Worm (Caenorhabditis elegans) whole organism, mixed stage, embryonic: Measurements from ENCODE around the gene F54F7.14.

Source experiments
- ceh-43 ChIP-seq: fragments of 200-800 bp; sonication (Bioruptor generic); optimal IDR thresholded peaks from 2 replicates; lab custom pipeline; 2018; ENCODE audit warnings: mild to moderate bottlenecking, missing genetic modification characterization, moderate library complexity, missing compliant biosample characterization
- elt-1 ChIP-seq: sonication (generic microtip); optimal IDR thresholded peaks from 2 replicates; lab custom pipeline; 2017; ENCODE audit warnings: missing genetic modification characterization, mild to moderate bottlenecking, missing compliant biosample characterization, antibody characterized with exemption, moderate library complexity, borderline replicate concordance; ENCODE audit not compliant: insufficient read depth
- elt-3 ChIP-seq: fragments of 150-350 bp; optimal IDR thresholded peaks from 2 replicates; lab custom pipeline; 2014; ENCODE audit warnings: missing biosample characterization, missing genetic modification characterization
- mep-1 ChIP-seq: fragments of 150-350 bp; optimal IDR thresholded peaks from 2 replicates; lab custom pipeline; 2017; ENCODE audit warnings: missing biosample characterization, missing genetic modification reagents, missing genetic modification characterization, inconsistent platforms
- pha-4 ChIP-seq: fragments of 150-350 bp; optimal IDR thresholded peaks from 2 replicates; lab custom pipeline; 2018; ENCODE audit warnings: missing biosample characterization, missing genetic modification reagents, missing genetic modification characterization
- snpc-4 ChIP-seq: fragments of 150-350 bp; optimal IDR thresholded peaks from 2 replicates; lab custom pipeline; 2014; ENCODE audit warnings: missing biosample characterization, missing genetic modification characterization
- sptf-1 ChIP-seq: sonication (generic microtip); optimal IDR thresholded peaks from 2 replicates; lab custom pipeline; 2017; ENCODE audit warnings: mild to moderate bottlenecking, missing genetic modification characterization, moderate library complexity, missing compliant biosample characterization
- tbx-8 ChIP-seq: fragments of 200-800 bp; sonication (Bioruptor generic); optimal IDR thresholded peaks from 2 replicates; lab custom pipeline; 2018; ENCODE audit warnings: mild to moderate bottlenecking, missing genetic modification characterization, moderate library complexity, missing compliant biosample characterization
- unc-120 ChIP-seq: sonication (generic microtip); optimal IDR thresholded peaks from 2 replicates; lab custom pipeline; 2017; ENCODE audit warnings: missing genetic modification characterization, missing compliant biosample characterization; ENCODE audit not compliant: poor library complexity, severe bottlenecking
- unc-39 ChIP-seq: fragments of 150-350 bp; optimal IDR thresholded peaks from 2 replicates; lab custom pipeline; 2014; ENCODE audit warnings: missing biosample characterization, missing genetic modification characterization

DNA sequence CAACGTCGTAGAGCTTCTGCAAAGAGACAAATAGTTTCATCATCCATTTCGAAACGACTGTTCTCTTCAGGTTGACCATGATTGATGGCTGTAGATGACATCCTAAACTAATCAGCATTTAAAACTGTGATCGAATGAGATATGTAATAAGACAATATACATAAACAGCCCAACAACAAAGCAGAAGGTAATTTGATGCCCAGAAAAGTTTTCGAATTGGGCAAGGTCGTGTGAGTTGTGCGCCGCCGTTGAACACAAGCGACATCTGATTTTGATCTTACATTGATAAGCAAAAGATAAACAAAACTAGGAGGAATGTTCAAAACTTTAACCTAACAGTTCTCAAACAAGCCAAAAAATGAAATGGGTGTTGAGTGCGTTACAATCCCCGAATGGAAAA lies 34.9 kb downstream of the F54F7.14 start, which contains the start of gene Y62H9A.7:
- TF ChIP-seq elt-1 (tag; lab: Kevin White, UChicago) (no peak), tbx-8 (GFP tag; lab: Kevin White, UChicago) (no peak), unc-39 (tag; lab: Kevin White, UChicago) (no peak), sptf-1 (tag; lab: Kevin White, UChicago) (no peak), unc-120 (no peak), ceh-43 (GFP tag; lab: Kevin White, UChicago) (no peak), pha-4 (tag; lab: Kevin White, UChicago) (no peak), elt-3 (tag; lab: Kevin White, UChicago) (no peak), snpc-4 (tag; lab: Kevin White, UChicago) (no peak), mep-1 (tag; lab: Kevin White, UChicago) (no peak)
